Fruit fly (Drosophila melanogaster) whole organism: ENCODE results near the gene Uro.
"Not testable (repeated sequence)": the region's sequence is repeated elsewhere in the genome, so short reads cannot be mapped to it uniquely, and the experiment has no call there.

Experiments used
- CG8478 ChIP-seq: fragments of >200 bp; optimal IDR thresholded peaks from 2 replicates; lab custom pipeline; 2018; ENCODE audit warnings: inconsistent platforms
- Dll ChIP-seq: fragments of >200 bp; optimal IDR thresholded peaks from 2 replicates; lab custom pipeline; 2017
- EcR ChIP-seq, 2 experiments: fragments of >200 bp; optimal IDR thresholded peaks; 2 replicates each; lab custom pipeline; 2017; ENCODE audit warnings: missing biosample characterization in 2 of 2, missing genetic modification characterization in 2 of 2, missing genetic modification reagents in 2 of 2
- pan ChIP-seq: fragments of >200 bp; optimal IDR thresholded peaks from 2 replicates; lab custom pipeline; 2017
- psq ChIP-seq: fragments of >200 bp; optimal IDR thresholded peaks from 2 replicates; lab custom pipeline; 2017
- usp ChIP-seq: fragments of >200 bp; optimal IDR thresholded peaks from 2 replicates; lab custom pipeline; 2017; ENCODE audit warnings: missing biosample characterization, missing genetic modification characterization, mixed read lengths

Uro gene

dm6 chr2L:7779785-7780184 lies at the start of gene Uro:
Gene Uro, plus strand, starts transcription at chr2L:7780085.
- TF ChIP-seq Dll (lab: Kevin White, UChicago) (no peak), EcR (GFP tag; optimal IDR thresholded peaks at IDR 0.05; lab: Kevin White, UChicago) (no peak)

dm6 chr2L:7732570-7732969 lies 47.3 kb upstream of the Uro start, which contains the start of gene CG13796:
Gene CG13796, minus strand, starts transcription at chr2L:7732670.
- TF ChIP-seq EcR (GFP tag; optimal IDR thresholded peaks at IDR 0.05; lab: Kevin White, UChicago); Dll (lab: Kevin White, UChicago); psq (lab: Kevin White, UChicago): not testable (repeated sequence)

dm6 chr2L:7738709-7739108 lies 41.2 kb upstream of the Uro start, which contains the start of gene CG31904:
Gene CG31904, minus strand, starts transcription at chr2L:7738809.
- TF ChIP-seq EcR (GFP tag; optimal IDR thresholded peaks at IDR 0.05; lab: Kevin White, UChicago); pan; psq (lab: Kevin White, UChicago): not testable (repeated sequence)

- no peak for TF ChIP-seq usp (GFP tag; lab: Kevin White, UChicago)
Observed at dm6 chr2L:7741437-7741836, 38.4 kb upstream of the Uro start, which contains the start of gene Acp1. Gene Acp1, minus strand, starts transcription at chr2L:7741537.

- TF ChIP-seq psq (lab: Kevin White, UChicago) (no peak), CG8478 (lab: Kevin White, UChicago) (no peak), usp (GFP tag; lab: Kevin White, UChicago) (no peak), Dll (lab: Kevin White, UChicago) (no peak), EcR (GFP tag; optimal IDR thresholded peaks at IDR 0.05; lab: Kevin White, UChicago) (no peak), pan (no peak)
Observed at dm6 chr2L:7744208-7744607, 35.7 kb upstream of the Uro start.

dm6 chr2L:7744739-7745138 lies 35.1 kb upstream of the Uro start, which contains the start of gene CG7214:
Gene CG7214, minus strand, starts transcription at chr2L:7744839.
- TF ChIP-seq psq (lab: Kevin White, UChicago) = no peak
- no peak for TF ChIP-seq pan
- TF ChIP-seq EcR (GFP tag; optimal IDR thresholded peaks at IDR 0.05; lab: Kevin White, UChicago) = no peak
- no peak for TF ChIP-seq CG8478 (lab: Kevin White, UChicago)
- no peak for TF ChIP-seq usp (GFP tag; lab: Kevin White, UChicago)
- no peak for TF ChIP-seq Dll (lab: Kevin White, UChicago)

- TF ChIP-seq EcR (GFP tag; optimal IDR thresholded peaks at IDR 0.05; lab: Kevin White, UChicago) (no peak), psq (lab: Kevin White, UChicago) (no peak), Dll (lab: Kevin White, UChicago) (no peak), usp (GFP tag; lab: Kevin White, UChicago) (no peak), pan (no peak), CG8478 (lab: Kevin White, UChicago) (no peak)
Observed at dm6 chr2L:7746975-7747374, 32.9 kb upstream of the Uro start, which contains the start of gene ATPsynGL. Gene ATPsynGL, plus strand, starts transcription at chr2L:7747275.

dm6 chr2L:7750631-7751161 lies 29.2 kb upstream of the Uro start:
- TF ChIP-seq CG8478 (lab: Kevin White, UChicago) = no peak
- TF ChIP-seq EcR (GFP tag; optimal IDR thresholded peaks at IDR 0.05; lab: Kevin White, UChicago) = peak in 1 of 2 experiments; percentile 72
- TF ChIP-seq pan = no peak
- no peak for TF ChIP-seq usp (GFP tag; lab: Kevin White, UChicago)

- no peak for TF ChIP-seq EcR (GFP tag; optimal IDR thresholded peaks at IDR 0.05; lab: Kevin White, UChicago)
- TF ChIP-seq CG8478 (lab: Kevin White, UChicago) = no peak
- no peak for TF ChIP-seq psq (lab: Kevin White, UChicago)
- no peak for TF ChIP-seq usp (GFP tag; lab: Kevin White, UChicago)
- TF ChIP-seq Dll (lab: Kevin White, UChicago) = no peak
- TF ChIP-seq pan = no peak
Observed at dm6 chr2L:7753086-7753485, 26.8 kb upstream of the Uro start, which contains the start of gene CG7203. Gene CG7203, minus strand, starts transcription at chr2L:7753186.

- TF ChIP-seq Dll (lab: Kevin White, UChicago) (no peak), psq (lab: Kevin White, UChicago) (no peak), pan (no peak)
Observed at dm6 chr2L:7753874-7754273, 26.0 kb upstream of the Uro start, which contains the start of gene CG46025. Gene CG46025, plus strand, starts transcription at chr2L:7754174.

dm6 chr2L:7754539-7754938 lies 25.3 kb upstream of the Uro start:
- TF ChIP-seq Dll (lab: Kevin White, UChicago) = no peak
- no peak for TF ChIP-seq usp (GFP tag; lab: Kevin White, UChicago)
- no peak for TF ChIP-seq pan
- TF ChIP-seq CG8478 (lab: Kevin White, UChicago) = no peak
- TF ChIP-seq EcR (GFP tag; optimal IDR thresholded peaks at IDR 0.05; lab: Kevin White, UChicago) = no peak
- no peak for TF ChIP-seq psq (lab: Kevin White, UChicago)

- TF ChIP-seq EcR (GFP tag; optimal IDR thresholded peaks at IDR 0.05; lab: Kevin White, UChicago) = no peak
- no peak for TF ChIP-seq CG8478 (lab: Kevin White, UChicago)
Observed at dm6 chr2L:7756835-7757234, 23.1 kb upstream of the Uro start.

dm6 chr2L:7767328-7767727 lies 12.6 kb upstream of the Uro start, which contains the start of gene CG7191:
Gene CG7191, plus strand, starts transcription at chr2L:7767628.
- TF ChIP-seq EcR (GFP tag; optimal IDR thresholded peaks at IDR 0.05; lab: Kevin White, UChicago) (no peak), psq (lab: Kevin White, UChicago) (no peak), pan (no peak), usp (GFP tag; lab: Kevin White, UChicago) (no peak), Dll (lab: Kevin White, UChicago) (no peak)
